Fruit fly (Drosophila melanogaster) whole organism, embryonic: Measurements from ENCODE around the gene CG16779.

Experiments
- Ada2b ChIP-seq: fragments of 200-800 bp; sonication (Bioruptor generic); IDR thresholded peaks from 2 replicates; pipeline ENCODE4 v1.3.6; 2022; ENCODE audit warnings: missing biosample characterization, missing genetic modification characterization
- Adf1 ChIP-seq: fragments of 200-800 bp; sonication (Bioruptor generic); IDR thresholded peaks from 2 replicates; pipeline ENCODE4 v1.3.6; 2022; ENCODE audit warnings: missing biosample characterization, missing genetic modification characterization
- Asciz ChIP-seq: fragments of 200-800 bp; sonication (Bioruptor generic); optimal IDR thresholded peaks from 2 replicates; lab custom pipeline; 2017; ENCODE audit warnings: missing biosample characterization, mild to moderate bottlenecking, missing genetic modification characterization, missing genetic modification reagents
- Awh ChIP-seq: fragments of 200-800 bp; sonication (Bioruptor generic); IDR thresholded peaks from 2 replicates; pipeline ENCODE4, ENCODE4 v1.3.6; 2022; ENCODE audit warnings: missing biosample characterization, missing genetic modification characterization
- CG11695 ChIP-seq: fragments of 200-800 bp; sonication (Bioruptor generic); IDR thresholded peaks from 3 replicates; pipeline ENCODE4 v1.3.6; 2022; ENCODE audit warnings: missing biosample characterization, missing genetic modification characterization
- CG12236 ChIP-seq: fragments of 200-800 bp; sonication (Bioruptor generic); optimal IDR thresholded peaks from 2 replicates; lab custom pipeline; 2016; ENCODE audit warnings: missing biosample characterization, missing genetic modification characterization
- CG12769 ChIP-seq: fragments of 200-800 bp; sonication (Bioruptor generic); optimal IDR thresholded peaks from 2 replicates; lab custom pipeline; 2019; ENCODE audit warnings: missing biosample characterization, mild to moderate bottlenecking, missing genetic modification characterization, moderate library complexity
- CG13296 ChIP-seq: fragments of 200-800 bp; sonication (Bioruptor generic); optimal IDR thresholded peaks from 3 replicates; lab custom pipeline; 2018; ENCODE audit warnings: missing biosample characterization, mild to moderate bottlenecking, missing genetic modification characterization
- CG14050 ChIP-seq: fragments of 200-800 bp; sonication (Bioruptor generic); IDR thresholded peaks from 3 replicates; pipeline ENCODE4 v1.3.6; 2022; ENCODE audit warnings: missing biosample characterization, missing genetic modification characterization
- CG2202 ChIP-seq: fragments of 200-800 bp; sonication (Bioruptor generic); optimal IDR thresholded peaks from 2 replicates; lab custom pipeline; 2018; ENCODE audit warnings: missing biosample characterization, mild to moderate bottlenecking, missing genetic modification characterization
- CG2712 ChIP-seq: fragments of 200-800 bp; optimal IDR thresholded peaks from 3 replicates; lab custom pipeline; 2019; ENCODE audit warnings: missing biosample characterization, mild to moderate bottlenecking, missing genetic modification characterization, moderate library complexity
- CG32767 ChIP-seq: fragments of 200-800 bp; sonication (Bioruptor generic); IDR thresholded peaks from 2 replicates; pipeline ENCODE4 v1.3.6; 2022; ENCODE audit warnings: missing biosample characterization, missing genetic modification characterization
- CG4360 ChIP-seq: fragments of 200-800 bp; sonication (Bioruptor generic); IDR thresholded peaks from 2 replicates; pipeline ENCODE4 v1.3.6; 2022; ENCODE audit warnings: missing biosample characterization, missing genetic modification characterization
- CG4404 ChIP-seq: fragments of 200-800 bp; sonication (Bioruptor generic); IDR thresholded peaks from 2 replicates; pipeline ENCODE4 v1.3.6; 2022; ENCODE audit warnings: missing biosample characterization, missing genetic modification characterization
- CG6654 ChIP-seq: fragments of 200-800 bp; sonication (Bioruptor generic); optimal IDR thresholded peaks from 2 replicates; lab custom pipeline; 2017; ENCODE audit warnings: missing biosample characterization, mild to moderate bottlenecking, missing genetic modification characterization
- CG6854 ChIP-seq: fragments of 200-800 bp; sonication (Bioruptor generic); optimal IDR thresholded peaks from 3 replicates; lab custom pipeline; 2017; ENCODE audit warnings: missing biosample characterization, mild to moderate bottlenecking, missing genetic modification characterization
- CG7963 ChIP-seq: fragments of 200-800 bp; sonication (Bioruptor generic); IDR thresholded peaks from 3 replicates; pipeline ENCODE4 v1.3.6; 2022; ENCODE audit warnings: missing biosample characterization, missing genetic modification characterization; ENCODE audit not compliant: partially characterized antibody
- CG8089 ChIP-seq: fragments of 200-800 bp; sonication (Bioruptor generic); optimal IDR thresholded peaks from 3 replicates; lab custom pipeline; 2016; ENCODE audit warnings: missing biosample characterization, missing genetic modification characterization
- CG8944 ChIP-seq: fragments of 200-800 bp; sonication (Bioruptor generic); optimal IDR thresholded peaks from 3 replicates; lab custom pipeline; 2016; ENCODE audit warnings: missing biosample characterization, missing genetic modification characterization
- Camta ChIP-seq: fragments of 200-800 bp; sonication (Bioruptor generic); optimal IDR thresholded peaks from 2 replicates; lab custom pipeline; 2016; ENCODE audit warnings: missing biosample characterization, missing genetic modification characterization
- CkIIα-i1 ChIP-seq: fragments of 200-800 bp; sonication (Bioruptor generic); IDR thresholded peaks from 2 replicates; pipeline ENCODE4 v1.3.6; 2022; ENCODE audit warnings: missing biosample characterization, missing genetic modification characterization
- ERR ChIP-seq: fragments of 200-800 bp; sonication (Bioruptor generic); optimal IDR thresholded peaks from 2 replicates; lab custom pipeline; 2016; ENCODE audit warnings: missing biosample characterization, missing genetic modification characterization
- Eip74EF ChIP-seq, 2 experiments: fragments of 200-800 bp in 1 of 2; fragments of >200 bp in 1 of 2; sonication (Bioruptor generic) in 1 of 2; optimal IDR thresholded peaks; 2 replicates each; lab custom pipeline; 2017 to 2019; ENCODE audit warnings: missing biosample characterization in 2 of 2, missing genetic modification characterization in 2 of 2, mild to moderate bottlenecking in 1 of 2, moderate library complexity in 1 of 2
- H15 ChIP-seq: fragments of 200-800 bp; sonication (Bioruptor generic); IDR thresholded peaks from 3 replicates; pipeline ENCODE4 v1.3.6; 2022; ENCODE audit warnings: missing biosample characterization, missing genetic modification characterization
- HHEX ChIP-seq: fragments of 200-800 bp; sonication (Bioruptor generic); optimal IDR thresholded peaks from 3 replicates; lab custom pipeline; 2017; ENCODE audit warnings: missing biosample characterization, mild to moderate bottlenecking, missing genetic modification characterization, missing genetic modification reagents
- HLH4C ChIP-seq: fragments of 200-800 bp; sonication (Bioruptor generic); IDR thresholded peaks from 3 replicates; pipeline ENCODE4 v1.3.6; 2022; ENCODE audit warnings: missing biosample characterization, missing genetic modification characterization; ENCODE audit not compliant: partially characterized antibody
- Hey ChIP-seq: fragments of 200-800 bp; sonication (Bioruptor generic); optimal IDR thresholded peaks from 3 replicates; lab custom pipeline; 2018; ENCODE audit warnings: missing biosample characterization, mild to moderate bottlenecking, missing genetic modification characterization
- Hsf ChIP-seq: fragments of 200-800 bp; sonication (Bioruptor generic); optimal IDR thresholded peaks from 3 replicates; lab custom pipeline; 2016; ENCODE audit warnings: missing biosample characterization, missing genetic modification characterization
- Myb ChIP-seq: fragments of 200-800 bp; sonication (Bioruptor generic); optimal IDR thresholded peaks from 2 replicates; lab custom pipeline; 2016; ENCODE audit warnings: missing biosample characterization, missing genetic modification characterization
- NFAT ChIP-seq: fragments of 200-800 bp; sonication (Bioruptor generic); IDR thresholded peaks from 2 replicates; pipeline ENCODE4 v1.3.6; 2022; ENCODE audit warnings: missing biosample characterization, missing genetic modification characterization
- Neu2 ChIP-seq: fragments of 200-800 bp; sonication (Bioruptor generic); optimal IDR thresholded peaks from 3 replicates; lab custom pipeline; 2016; ENCODE audit warnings: missing biosample characterization, missing genetic modification characterization, borderline replicate concordance
- Nf-YB ChIP-seq: fragments of 200-800 bp; sonication (Bioruptor generic); optimal IDR thresholded peaks from 3 replicates; lab custom pipeline; 2019; ENCODE audit warnings: missing biosample characterization, mild to moderate bottlenecking, missing genetic modification characterization, moderate library complexity
- Scr ChIP-seq: fragments of 200-800 bp; sonication (Bioruptor generic); IDR thresholded peaks from 2 replicates; pipeline ENCODE4 v1.3.6; 2022; ENCODE audit warnings: missing biosample characterization, missing genetic modification characterization; ENCODE audit not compliant: partially characterized antibody
- Sry-δ ChIP-seq: fragments of 200-800 bp; sonication (Bioruptor generic); optimal IDR thresholded peaks from 2 replicates; lab custom pipeline; 2016; ENCODE audit warnings: missing biosample characterization, missing genetic modification characterization
- aop ChIP-seq: fragments of 200-800 bp; sonication (Bioruptor generic); IDR thresholded peaks from 2 replicates; pipeline ENCODE4 v1.3.6; 2022; ENCODE audit warnings: missing biosample characterization, missing genetic modification characterization
- az2 ChIP-seq: fragments of 200-800 bp; sonication (Bioruptor generic); optimal IDR thresholded peaks from 3 replicates; lab custom pipeline; 2016; ENCODE audit warnings: missing biosample characterization, missing genetic modification characterization
- bbx ChIP-seq: fragments of 200-800 bp; sonication (Bioruptor generic); IDR thresholded peaks from 2 replicates; pipeline ENCODE4 v1.3.6; 2022; ENCODE audit warnings: missing biosample characterization, missing genetic modification characterization; ENCODE audit not compliant: partially characterized antibody
- chinmo ChIP-seq: fragments of 200-800 bp; sonication (Bioruptor generic); IDR thresholded peaks from 4 replicates; pipeline ENCODE4 v1.3.6; 2022; ENCODE audit warnings: missing biosample characterization, missing genetic modification characterization; ENCODE audit not compliant: partially characterized antibody
- dimm ChIP-seq: fragments of 200-800 bp; sonication (Bioruptor generic); IDR thresholded peaks from 2 replicates; pipeline ENCODE4 v1.3.6; 2022; ENCODE audit warnings: missing biosample characterization, missing genetic modification characterization
- esg ChIP-seq: fragments of 200-800 bp; sonication (Bioruptor generic); conservative IDR thresholded peaks from 2 replicates; pipeline ENCODE4 v1.3.6; 2022; ENCODE audit warnings: missing biosample characterization, missing genetic modification characterization
- exex ChIP-seq: fragments of 200-800 bp; sonication (Bioruptor generic); optimal IDR thresholded peaks from 4 replicates; lab custom pipeline; 2018; ENCODE audit warnings: missing biosample characterization, mild to moderate bottlenecking, missing genetic modification characterization, moderate library complexity
- gt ChIP-seq: fragments of 200-800 bp; sonication (Bioruptor generic); IDR thresholded peaks from 2 replicates; pipeline ENCODE4 v1.3.6; 2022; ENCODE audit warnings: missing biosample characterization, missing genetic modification characterization
- lilli ChIP-seq: fragments of 200-800 bp; sonication (Bioruptor generic); optimal IDR thresholded peaks from 3 replicates; lab custom pipeline; 2016; ENCODE audit warnings: missing biosample characterization, missing genetic modification characterization
- mirr ChIP-seq: fragments of 200-800 bp; sonication (Bioruptor generic); optimal IDR thresholded peaks from 3 replicates; lab custom pipeline; 2018; ENCODE audit warnings: missing biosample characterization, mild to moderate bottlenecking, missing genetic modification characterization
- nerfin-1 ChIP-seq: fragments of 200-800 bp; sonication (Bioruptor generic); optimal IDR thresholded peaks from 3 replicates; lab custom pipeline; 2019; ENCODE audit warnings: missing biosample characterization, mild to moderate bottlenecking, missing genetic modification characterization, moderate library complexity
- p53 ChIP-seq: fragments of 200-800 bp; sonication (Bioruptor generic); optimal IDR thresholded peaks from 2 replicates; lab custom pipeline; 2016; ENCODE audit warnings: missing biosample characterization, missing genetic modification characterization
- ranshi ChIP-seq: fragments of 200-800 bp; sonication (Bioruptor generic); IDR thresholded peaks from 2 replicates; pipeline ENCODE4 v1.3.6; 2022; ENCODE audit warnings: missing biosample characterization, missing genetic modification characterization
- seq ChIP-seq: fragments of 200-800 bp; sonication (Bioruptor generic); IDR thresholded peaks from 2 replicates; pipeline ENCODE4 v1.3.6; 2022; ENCODE audit warnings: missing biosample characterization, missing genetic modification characterization
- sr ChIP-seq: fragments of 200-800 bp; sonication (Bioruptor generic); IDR thresholded peaks from 3 replicates; pipeline ENCODE4 v1.3.6; 2022; ENCODE audit warnings: missing biosample characterization, missing genetic modification characterization
- tll ChIP-seq, 2 experiments: fragments of 200-800 bp in 1 of 2; fragments of >200 bp in 1 of 2; sonication (Bioruptor generic) in 1 of 2; optimal IDR thresholded peaks; 2 replicates each; lab custom pipeline; 2017 to 2019; ENCODE audit warnings: missing biosample characterization in 2 of 2, missing genetic modification characterization in 2 of 2, mild to moderate bottlenecking in 1 of 2, moderate library complexity in 1 of 2

The CG16779 gene

dm6 chr3R:9436358-9436972 lies 57.0 kb downstream of the CG16779 start (continued):
- TF ChIP-seq CG12236 (GFP tag; lab: Kevin White, UChicago) (no peak), Adf1 (GFP tag; lab: Robert Waterston, UW) (peak; percentile 21; the same call in 1 of the 2 replicates), CG8089 (GFP tag; lab: Kevin White, UChicago) (no peak), H15 (GFP tag; lab: Robert Waterston, UW) (no peak), sr (GFP tag; lab: Robert Waterston, UW) (peak; percentile 45; the same call in 1 of the 3 replicates), Camta (GFP tag; lab: Kevin White, UChicago) (no peak), gt (no peak), NFAT (peak; percentile 12; the same call in 1 of the 2 replicates), CkIIα-i1 (GFP tag; lab: Robert Waterston, UW) (no peak), Hey (tag; lab: Kevin White, UChicago) (peak; percentile 24), CG12769 (peak; percentile 78), chinmo (peak; percentile 99), Asciz (GFP tag; lab: Kevin White, UChicago) (no peak), p53 (GFP tag; lab: Kevin White, UChicago) (no peak), seq (0 out of 2 replicates have a peak, but pooled peaks have one; percentile 13), CG32767 (GFP tag; lab: Robert Waterston, UW) (no peak), Nf-YB (GFP tag; lab: Kevin White, UChicago) (no peak), esg (GFP tag; lab: Robert Waterston, UW) (no peak), CG11695 (GFP tag; lab: Robert Waterston, UW) (0 out of 3 replicates have a peak, but pooled peaks have one; percentile 12), CG13296 (no peak), Sry-δ (GFP tag; lab: Kevin White, UChicago) (no peak), Myb (GFP tag; lab: Kevin White, UChicago) (no peak), CG8944 (GFP tag; lab: Kevin White, UChicago) (no peak), ERR (GFP tag; lab: Kevin White, UChicago) (no peak), exex (peak; percentile 18), Awh (GFP tag; lab: Robert Waterston, UW) (peak; percentile 45; the same call in 1 of the 2 replicates), CG4404 (GFP tag; lab: Robert Waterston, UW) (no peak), CG4360 (GFP tag; lab: Robert Waterston, UW) (no peak), mirr (peak; percentile 78), CG6854 (GFP tag; lab: Kevin White, UChicago) (no peak), Scr (GFP tag; lab: Robert Waterston, UW) (0 out of 2 replicates have a peak, but pooled peaks have one; percentile 20), HLH4C (GFP tag; lab: Robert Waterston, UW) (peak; percentile 40; the same call in 1 of the 3 replicates), dimm (GFP tag; lab: Robert Waterston, UW) (no peak), nerfin-1 (tag; lab: Kevin White, UChicago) (no peak), Neu2 (GFP tag; lab: Kevin White, UChicago) (no peak), CG2202 (tag; lab: Kevin White, UChicago) (no peak), ranshi (GFP tag; lab: Robert Waterston, UW) (no peak), CG14050 (GFP tag; lab: Robert Waterston, UW) (no peak), CG2712 (tag; lab: Kevin White, UChicago) (no peak), Eip74EF (GFP tag; optimal IDR thresholded peaks at IDR 0.05; lab: Kevin White, UChicago) (peak in 1 of 2 experiments; percentile 62), CG6654 (GFP tag; lab: Kevin White, UChicago) (no peak), aop (GFP tag; lab: Robert Waterston, UW) (no peak), CG7963 (GFP tag; lab: Robert Waterston, UW) (no peak), HHEX (no peak), lilli (GFP tag; lab: Kevin White, UChicago) (peak; percentile 35), bbx (no peak), tll (GFP tag; optimal IDR thresholded peaks at IDR 0.05; lab: Kevin White, UChicago) (no peak), Hsf (GFP tag; lab: Kevin White, UChicago) (no peak), Ada2b (no peak), az2 (GFP tag; lab: Kevin White, UChicago) (no peak)
